Fruit fly (Drosophila melanogaster) whole organism, embryonic: ENCODE data around the gene CG17118.

Source experiments
- CG10431 ChIP-seq: fragments of 200-800 bp; sonication (Bioruptor generic); optimal IDR thresholded peaks from 3 replicates; lab custom pipeline; 2018; ENCODE audit warnings: missing biosample characterization, mild to moderate bottlenecking, missing genetic modification characterization
- CG10979 ChIP-seq: fragments of 200-800 bp; sonication (Bioruptor generic); optimal IDR thresholded peaks from 2 replicates; lab custom pipeline; 2018; ENCODE audit warnings: missing biosample characterization, mild to moderate bottlenecking, missing genetic modification characterization, moderate library complexity
- CG1233 ChIP-seq: fragments of 200-800 bp; sonication (Bioruptor generic); optimal IDR thresholded peaks from 4 replicates; lab custom pipeline; 2018; ENCODE audit warnings: missing biosample characterization, mild to moderate bottlenecking, missing genetic modification characterization
- CG14965 ChIP-seq: fragments of 200-800 bp; sonication (Bioruptor generic); optimal IDR thresholded peaks from 2 replicates; lab custom pipeline; 2016; ENCODE audit warnings: missing biosample characterization, missing genetic modification characterization, borderline replicate concordance
- CG15696 ChIP-seq: fragments of 200-800 bp; sonication (Bioruptor generic); optimal IDR thresholded peaks from 2 replicates; lab custom pipeline; 2019; ENCODE audit warnings: missing biosample characterization, mild to moderate bottlenecking, missing genetic modification characterization, moderate library complexity
- CG1647 ChIP-seq: fragments of 200-800 bp; sonication (Bioruptor generic); optimal IDR thresholded peaks from 3 replicates; lab custom pipeline; 2016; ENCODE audit warnings: missing biosample characterization, missing genetic modification characterization
- CG1792 ChIP-seq: fragments of 200-800 bp; sonication (Bioruptor generic); optimal IDR thresholded peaks from 2 replicates; lab custom pipeline; 2016; ENCODE audit warnings: missing biosample characterization, missing genetic modification characterization
- CG2712 ChIP-seq: fragments of 200-800 bp; optimal IDR thresholded peaks from 3 replicates; lab custom pipeline; 2019; ENCODE audit warnings: missing biosample characterization, mild to moderate bottlenecking, missing genetic modification characterization, moderate library complexity
- CG4707 ChIP-seq: fragments of 200-800 bp; sonication (Bioruptor generic); optimal IDR thresholded peaks from 2 replicates; lab custom pipeline; 2018; ENCODE audit warnings: missing biosample characterization, mild to moderate bottlenecking, missing genetic modification characterization, moderate library complexity
- CG4820 ChIP-seq: fragments of 200-800 bp; sonication (Bioruptor generic); optimal IDR thresholded peaks from 3 replicates; lab custom pipeline; 2016; ENCODE audit warnings: missing biosample characterization, missing genetic modification characterization
- CG7271 ChIP-seq: fragments of 200-800 bp; sonication (Bioruptor generic); optimal IDR thresholded peaks from 2 replicates; lab custom pipeline; 2018; ENCODE audit warnings: missing biosample characterization, mild to moderate bottlenecking, missing genetic modification characterization, moderate library complexity
- CG8388 ChIP-seq: fragments of 200-800 bp; sonication (Bioruptor generic); optimal IDR thresholded peaks from 2 replicates; lab custom pipeline; 2019; ENCODE audit warnings: missing biosample characterization, mild to moderate bottlenecking, missing genetic modification characterization, moderate library complexity
- Dp ChIP-seq: fragments of 200-800 bp; sonication (Bioruptor generic); optimal IDR thresholded peaks from 2 replicates; lab custom pipeline; 2018; ENCODE audit warnings: missing biosample characterization, mild to moderate bottlenecking, missing genetic modification characterization, moderate library complexity
- ERR ChIP-seq: fragments of 200-800 bp; sonication (Bioruptor generic); optimal IDR thresholded peaks from 2 replicates; lab custom pipeline; 2016; ENCODE audit warnings: missing biosample characterization, missing genetic modification characterization
- Eip74EF ChIP-seq, 2 experiments: fragments of 200-800 bp in 1 of 2; fragments of >200 bp in 1 of 2; sonication (Bioruptor generic) in 1 of 2; optimal IDR thresholded peaks; 2 replicates each; lab custom pipeline; 2017 to 2019; ENCODE audit warnings: missing biosample characterization in 2 of 2, missing genetic modification characterization in 2 of 2, mild to moderate bottlenecking in 1 of 2, moderate library complexity in 1 of 2
- Fer1 ChIP-seq: fragments of 200-800 bp; sonication (Bioruptor generic); optimal IDR thresholded peaks from 2 replicates; lab custom pipeline; 2017; ENCODE audit warnings: missing biosample characterization, mild to moderate bottlenecking, missing genetic modification characterization
- Gsc ChIP-seq: fragments of 200-800 bp; sonication (Bioruptor generic); IDR thresholded peaks from 2 replicates; pipeline ENCODE4 v1.3.6; 2022; ENCODE audit warnings: missing biosample characterization, missing genetic modification characterization
- HHEX ChIP-seq: fragments of 200-800 bp; sonication (Bioruptor generic); optimal IDR thresholded peaks from 3 replicates; lab custom pipeline; 2017; ENCODE audit warnings: missing biosample characterization, mild to moderate bottlenecking, missing genetic modification characterization, missing genetic modification reagents
- HLH54F ChIP-seq: fragments of 200-800 bp; sonication (Bioruptor generic); optimal IDR thresholded peaks from 3 replicates; lab custom pipeline; 2016; ENCODE audit warnings: missing biosample characterization, missing genetic modification characterization
- Hand ChIP-seq: fragments of 200-800 bp; sonication (Bioruptor generic); optimal IDR thresholded peaks from 2 replicates; lab custom pipeline; 2017; ENCODE audit warnings: mild to moderate bottlenecking, missing biosample characterization, missing genetic modification reagents, missing genetic modification characterization
- Hr78 ChIP-seq, 2 experiments: fragments of 200-800 bp in 1 of 2; fragments of >200 bp in 1 of 2; sonication (Bioruptor generic) in 1 of 2; optimal IDR thresholded peaks; 2 replicates each; lab custom pipeline; 2017 to 2019; ENCODE audit warnings: missing biosample characterization in 2 of 2, missing genetic modification characterization in 2 of 2, mild to moderate bottlenecking in 1 of 2, moderate library complexity in 1 of 2
- MESR4 ChIP-seq: fragments of 200-800 bp; sonication (Bioruptor generic); optimal IDR thresholded peaks from 2 replicates; lab custom pipeline; 2018; ENCODE audit warnings: missing biosample characterization, mild to moderate bottlenecking, missing genetic modification characterization, moderate library complexity
- Nf-YA ChIP-seq: fragments of 200-800 bp; sonication (Bioruptor generic); IDR thresholded peaks from 2 replicates; pipeline ENCODE4 v1.3.6; 2022; ENCODE audit warnings: missing biosample characterization, missing genetic modification characterization
- Six4 ChIP-seq: fragments of 200-800 bp; sonication (Bioruptor generic); optimal IDR thresholded peaks from 2 replicates; lab custom pipeline; 2016; ENCODE audit warnings: missing biosample characterization, missing genetic modification characterization
- Sox100B ChIP-seq: fragments of 200-800 bp; sonication (Bioruptor generic); optimal IDR thresholded peaks from 3 replicates; lab custom pipeline; 2018; ENCODE audit warnings: missing biosample characterization, mild to moderate bottlenecking, missing genetic modification characterization
- Xbp1 ChIP-seq: fragments of 200-800 bp; sonication (Bioruptor generic); optimal IDR thresholded peaks from 3 replicates; lab custom pipeline; 2016; ENCODE audit warnings: missing biosample characterization, mild to moderate bottlenecking, missing genetic modification characterization
- bbx ChIP-seq: fragments of 200-800 bp; sonication (Bioruptor generic); IDR thresholded peaks from 2 replicates; pipeline ENCODE4 v1.3.6; 2022; ENCODE audit warnings: missing biosample characterization, missing genetic modification characterization; ENCODE audit not compliant: partially characterized antibody
- eve ChIP-seq, 2 experiments: fragments of >200 bp; optimal IDR thresholded peaks; 2 replicates each; lab custom pipeline; 2017; ENCODE audit warnings: missing biosample characterization in 2 of 2, missing genetic modification characterization in 2 of 2
- h ChIP-seq: fragments of >200 bp; optimal IDR thresholded peaks from 2 replicates; lab custom pipeline; 2017
- hb ChIP-seq: fragments of 200-800 bp; sonication (Bioruptor generic); IDR thresholded peaks from 3 replicates; pipeline ENCODE4 v1.3.6; 2022; ENCODE audit warnings: missing biosample characterization, missing genetic modification characterization; ENCODE audit not compliant: partially characterized antibody
- inv ChIP-seq: fragments of 200-800 bp; sonication (Bioruptor generic); IDR thresholded peaks from 2 replicates; pipeline ENCODE4 v1.3.6; 2022; ENCODE audit warnings: missing biosample characterization, missing genetic modification characterization; ENCODE audit not compliant: partially characterized antibody
- lbe ChIP-seq: fragments of 200-800 bp; sonication (Bioruptor generic); optimal IDR thresholded peaks from 2 replicates; lab custom pipeline; 2016; ENCODE audit warnings: missing biosample characterization, mild to moderate bottlenecking, missing genetic modification characterization
- lov ChIP-seq, 2 experiments: fragments of 200-800 bp in 1 of 2; fragments of >200 bp in 1 of 2; sonication (Bioruptor generic) in 1 of 2; IDR thresholded peaks in 1 of 2; optimal IDR thresholded peaks in 1 of 2; 2 replicates in 1 of 2; 3 replicates in 1 of 2; pipeline versions ENCODE4 v1.3.6 to Lab custom; 2017 to 2022; ENCODE audit warnings: missing biosample characterization in 1 of 2, missing genetic modification characterization in 1 of 2
- nerfin-2 ChIP-seq: fragments of 200-800 bp; sonication (Bioruptor generic); IDR thresholded peaks from 2 replicates; pipeline ENCODE4 v1.3.6; 2022; ENCODE audit warnings: missing biosample characterization, missing genetic modification characterization; ENCODE audit not compliant: partially characterized antibody
- org-1 ChIP-seq: fragments of 200-800 bp; sonication (Bioruptor generic); optimal IDR thresholded peaks from 2 replicates; lab custom pipeline; 2017; ENCODE audit warnings: missing biosample characterization, missing genetic modification characterization
- pb ChIP-seq: fragments of 200-800 bp; sonication (Bioruptor generic); optimal IDR thresholded peaks from 3 replicates; lab custom pipeline; 2016; ENCODE audit warnings: missing biosample characterization, missing genetic modification characterization
- pfk ChIP-seq: fragments of 200-800 bp; sonication (Bioruptor generic); optimal IDR thresholded peaks from 2 replicates; lab custom pipeline; 2018; ENCODE audit warnings: missing biosample characterization, mild to moderate bottlenecking, missing genetic modification characterization, moderate library complexity
- pita ChIP-seq: fragments of 200-800 bp; sonication (Bioruptor generic); optimal IDR thresholded peaks from 2 replicates; lab custom pipeline; 2017; ENCODE audit warnings: missing biosample characterization, mild to moderate bottlenecking, missing genetic modification characterization
- pum ChIP-seq: fragments of 200-800 bp; sonication (Bioruptor generic); optimal IDR thresholded peaks from 2 replicates; lab custom pipeline; 2016; ENCODE audit warnings: missing biosample characterization, missing genetic modification characterization
- ranshi ChIP-seq: fragments of 200-800 bp; sonication (Bioruptor generic); IDR thresholded peaks from 2 replicates; pipeline ENCODE4 v1.3.6; 2022; ENCODE audit warnings: missing biosample characterization, missing genetic modification characterization
- sob ChIP-seq: fragments of 200-800 bp; sonication (Bioruptor generic); IDR thresholded peaks from 2 replicates; pipeline ENCODE4 v1.3.6; 2022; ENCODE audit warnings: missing biosample characterization, missing genetic modification characterization
- ssp ChIP-seq: fragments of 200-800 bp; sonication (Bioruptor generic); IDR thresholded peaks from 2 replicates; pipeline ENCODE4 v1.3.6; 2022; ENCODE audit warnings: missing biosample characterization, missing genetic modification characterization
- tap ChIP-seq: fragments of 200-800 bp; optimal IDR thresholded peaks from 3 replicates; lab custom pipeline; 2019; ENCODE audit warnings: missing biosample characterization, mild to moderate bottlenecking, missing genetic modification characterization, moderate library complexity
- tio ChIP-seq: fragments of 200-800 bp; sonication (Bioruptor generic); optimal IDR thresholded peaks from 2 replicates; lab custom pipeline; 2017; ENCODE audit warnings: missing biosample characterization, missing genetic modification characterization, inconsistent platforms
- vvl ChIP-seq: fragments of 200-800 bp; sonication (Bioruptor generic); IDR thresholded peaks from 2 replicates; pipeline ENCODE4 v1.3.6; 2022; ENCODE audit warnings: missing biosample characterization, missing genetic modification characterization
- wor ChIP-seq: fragments of 200-800 bp; sonication (Bioruptor generic); IDR thresholded peaks from 2 replicates; pipeline ENCODE4 v1.3.6; 2022; ENCODE audit warnings: missing biosample characterization, missing genetic modification characterization
- zfh1 ChIP-seq: fragments of 200-800 bp; sonication (Bioruptor generic); IDR thresholded peaks from 3 replicates; pipeline ENCODE4 v1.3.6; 2022; ENCODE audit warnings: missing biosample characterization, missing genetic modification characterization

Gene CG17118

dm6 chr2L:10751879-10752620, 22.0 kb downstream of the CG17118 start (continued):
- TF ChIP-seq CG4707 (GFP tag; lab: Kevin White, UChicago) (peak; percentile 84), zfh1 (GFP tag; lab: Robert Waterston, UW) (peak; percentile 95), CG2712 (tag; lab: Kevin White, UChicago) (peak; percentile 83), CG1647 (GFP tag; lab: Kevin White, UChicago) (peak; percentile 86), Nf-YA (GFP tag; lab: Robert Waterston, UW) (peak; percentile 75), inv (GFP tag; lab: Robert Waterston, UW) (no peak), pum (GFP tag; lab: Kevin White, UChicago) (peak; percentile 82), Xbp1 (GFP tag; lab: Kevin White, UChicago) (peak; percentile 32), pfk (GFP tag; lab: Kevin White, UChicago) (peak; percentile 65), vvl (GFP tag; lab: Robert Waterston, UW) (peak; percentile 86), pita (GFP tag; lab: Kevin White, UChicago) (no peak), MESR4 (GFP tag; lab: Kevin White, UChicago) (peak; percentile 37), ERR (GFP tag; lab: Kevin White, UChicago) (peak; percentile 76), hb (GFP tag; lab: Robert Waterston, UW) (no peak), org-1 (GFP tag; lab: Kevin White, UChicago) (peak; percentile 94), wor (GFP tag; lab: Robert Waterston, UW) (no peak), Fer1 (GFP tag; lab: Kevin White, UChicago) (peak; percentile 79), ssp (peak; percentile 59; the same call in 1 of the 2 replicates), Hand (GFP tag; lab: Kevin White, UChicago) (peak; percentile 46), CG10979 (tag; lab: Kevin White, UChicago) (peak; percentile 73), HHEX (GFP tag; lab: Kevin White, UChicago) (peak; percentile 93), Hr78 (GFP tag; optimal IDR thresholded peaks at IDR 0.05; lab: Kevin White, UChicago) (peak in 1 of 2 experiments; percentile 25), CG14965 (peak; percentile 88), tio (GFP tag; lab: Kevin White, UChicago) (peak; percentile 79), Eip74EF (GFP tag; optimal IDR thresholded peaks at IDR 0.05; lab: Kevin White, UChicago) (peak in 1 of 2 experiments; percentile 37), HLH54F (GFP tag; lab: Kevin White, UChicago) (peak; percentile 58), Sox100B (GFP tag; lab: Kevin White, UChicago) (peak; percentile 83), lbe (GFP tag; lab: Kevin White, UChicago) (no peak), Dp (no peak), Six4 (peak; percentile 85), CG1233 (GFP tag; lab: Kevin White, UChicago) (peak; percentile 94), eve (GFP tag; optimal IDR thresholded peaks at IDR 0.05; lab: Kevin White, UChicago) (peak in 1 of 2 experiments; percentile 89), CG8388 (GFP tag; lab: Kevin White, UChicago) (peak; percentile 57), CG1792 (peak; percentile 97), CG15696 (tag; lab: Kevin White, UChicago) (peak; percentile 99), tap (peak; percentile 62), lov (optimal IDR thresholded peaks at IDR 0.05; lab: Kevin White, UChicago) (no peak), lov (GFP tag; IDR thresholded peaks at IDR 0.05; lab: Robert Waterston, UW) (peak; percentile 96), nerfin-2 (GFP tag; lab: Robert Waterston, UW) (no peak), sob (GFP tag; lab: Robert Waterston, UW) (peak; percentile 86), Gsc (GFP tag; lab: Robert Waterston, UW) (no peak), CG10431 (GFP tag; lab: Kevin White, UChicago) (peak; percentile 72), pb (GFP tag; lab: Kevin White, UChicago) (peak; percentile 72), ranshi (GFP tag; lab: Robert Waterston, UW) (peak; percentile 75), CG7271 (tag; lab: Kevin White, UChicago) (peak; percentile 88), bbx (GFP tag; lab: Robert Waterston, UW) (no peak), CG4820 (peak; percentile 82), h (no peak)
